Worm (Caenorhabditis elegans): ENCODE data around the gene irld-34.

ce11 chrIII:9172702-9173101 is 17.8 kb downstream of the irld-34 start, which contains the start of gene ina-1:
- TF ChIP-seq M03D4.4 (tag; optimal IDR thresholded peaks at IDR 0.05) (no peak), nhr-12 (tag; optimal IDR thresholded peaks at IDR 0.05) (no peak), mep-1 (tag; optimal IDR thresholded peaks at IDR 0.05) (no peak), nhr-28 (tag; optimal IDR thresholded peaks at IDR 0.05) (no peak), ceh-43 (GFP tag; optimal IDR thresholded peaks at IDR 0.05) (no peak), ham-2 (GFP tag; optimal IDR thresholded peaks at IDR 0.05) (no peak), mab-5 (tag; optimal IDR thresholded peaks at IDR 0.05) (no peak), ces-1 (GFP tag; optimal IDR thresholded peaks at IDR 0.05) (no peak), mls-2 (tag; optimal IDR thresholded peaks at IDR 0.05) (no peak), unc-62 (GFP tag; optimal IDR thresholded peaks at IDR 0.05) (no peak), elt-3 (tag; optimal IDR thresholded peaks at IDR 0.05) (no peak), blmp-1 (tag; optimal IDR thresholded peaks at IDR 0.05) (no peak)
